Worm (Caenorhabditis elegans): ENCODE measurements around the gene C28A5.1.

DNA sequence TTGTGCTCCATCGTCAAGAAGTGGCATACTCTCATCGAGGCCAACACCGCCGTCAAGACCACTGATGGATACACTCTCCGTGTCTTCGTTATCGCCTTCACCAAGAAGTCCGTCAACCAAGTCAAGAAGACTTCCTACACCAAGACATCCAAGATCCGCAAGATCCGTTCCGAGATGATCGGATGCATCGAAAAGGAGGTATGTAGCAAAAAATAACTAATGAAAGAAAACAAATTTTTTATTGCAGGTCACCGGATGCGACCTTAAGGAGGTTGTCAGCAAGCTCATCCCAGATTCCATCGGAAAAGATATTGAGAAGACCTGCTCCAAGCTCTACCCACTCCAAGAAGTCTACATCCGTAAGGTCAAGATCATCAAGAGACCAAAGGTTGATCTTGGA lies 42.2 kb upstream of the C28A5.1 start:
- TF ChIP-seq ztf-22 (GFP tag; optimal IDR thresholded peaks at IDR 0.05) = no peak
- no peak for TF ChIP-seq bed-1 (GFP tag; IDR thresholded peaks at IDR 0.05)
- TF ChIP-seq madf-6 (GFP tag; IDR thresholded peaks at IDR 0.05) = no peak
- TF ChIP-seq ama-1 (optimal IDR thresholded peaks at IDR 0.05) = no peak
- TF ChIP-seq ama-1 (GFP tag; optimal IDR thresholded peaks at IDR 0.05) = no peak
- TF ChIP-seq nfyb-1 (GFP tag; IDR thresholded peaks at IDR 0.05) = no peak
- no peak for TF ChIP-seq egl-18 (GFP tag; IDR thresholded peaks at IDR 0.05)
- no peak for TF ChIP-seq snpc-4 (GFP tag; optimal IDR thresholded peaks at IDR 0.05)
- no peak for TF ChIP-seq snpc-4 (tag; optimal IDR thresholded peaks at IDR 0.05)
- no peak for TF ChIP-seq him-1 (tag; optimal IDR thresholded peaks at IDR 0.05)
